Worm (Caenorhabditis elegans) whole organism, early embryonic: Measurements from ENCODE around the gene K09C4.1.

Experiments used
- F13C5.2 ChIP-seq: sonication (generic microtip); optimal IDR thresholded peaks from 2 replicates; lab custom pipeline; 2017; ENCODE audit warnings: mild to moderate bottlenecking, missing genetic modification characterization, inconsistent platforms, missing compliant biosample characterization
- ama-1 ChIP-seq: fragments of 150-350 bp; optimal IDR thresholded peaks from 2 replicates; lab custom pipeline; 2014
- hmbx-1 ChIP-seq: sonication (generic microtip); optimal IDR thresholded peaks from 2 replicates; lab custom pipeline; 2016; ENCODE audit warnings: mild to moderate bottlenecking, missing genetic modification characterization, missing compliant biosample characterization
- hnd-1 ChIP-seq: sonication (generic microtip); optimal IDR thresholded peaks from 2 replicates; lab custom pipeline; 2016; ENCODE audit warnings: missing genetic modification characterization, missing compliant biosample characterization
- pes-1 ChIP-seq: fragments of 200-800 bp; sonication (Bioruptor generic); IDR thresholded peaks from 2 replicates; pipeline ENCODE4 v1.3.6; 2022; ENCODE audit warnings: missing genetic modification reagents, missing genetic modification characterization, missing compliant biosample characterization
- tra-4 ChIP-seq: sonication (generic microtip); optimal IDR thresholded peaks from 2 replicates; lab custom pipeline; 2017; ENCODE audit warnings: missing genetic modification characterization, missing compliant biosample characterization

DNA sequence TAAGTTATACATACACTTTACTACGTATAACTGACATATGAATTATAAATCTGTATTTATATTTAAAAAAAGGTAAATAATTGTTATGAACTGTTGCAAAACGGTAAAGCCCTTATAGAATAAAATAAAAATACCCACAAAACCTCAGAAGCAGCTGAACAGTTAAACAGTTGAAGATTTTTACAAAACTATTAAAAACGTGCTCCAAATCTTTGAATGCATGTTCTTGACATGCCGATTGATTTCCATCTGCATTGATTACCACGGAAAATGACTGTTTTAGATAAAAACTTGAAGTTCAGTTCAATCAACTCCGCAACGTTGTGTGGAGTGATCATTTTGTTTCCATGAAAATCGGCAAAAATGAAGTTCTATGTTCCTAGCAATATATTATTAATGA, 5.4 kb downstream of the K09C4.1 start, which contains the start of gene F11D5.7:
- TF ChIP-seq ama-1 (lab: Kevin White, UChicago): no peak
- TF ChIP-seq hnd-1 (tag; lab: Kevin White, UChicago): no peak
- no peak for TF ChIP-seq F13C5.2 (tag; lab: Kevin White, UChicago)
- no peak for TF ChIP-seq pes-1 (GFP tag; lab: Robert Waterston, UW)
- no peak for TF ChIP-seq tra-4 (tag; lab: Kevin White, UChicago)
- TF ChIP-seq hmbx-1 (tag; lab: Kevin White, UChicago): no peak
